Worm (Caenorhabditis elegans) whole organism, late embryonic: Measurements from ENCODE around the gene ZK643.2.

Source experiments
- ama-1 ChIP-seq: fragments of 150-350 bp; optimal IDR thresholded peaks from 2 replicates; lab custom pipeline; 2014
- ceh-6 ChIP-seq: fragments of 200-800 bp; sonication (Bioruptor generic); optimal IDR thresholded peaks from 2 replicates; lab custom pipeline; 2018; ENCODE audit warnings: mild to moderate bottlenecking, missing genetic modification characterization, missing compliant biosample characterization
- ceh-9 ChIP-seq: sonication (generic microtip); optimal IDR thresholded peaks from 2 replicates; lab custom pipeline; 2016; ENCODE audit warnings: mild to moderate bottlenecking, missing genetic modification characterization, inconsistent platforms, missing compliant biosample characterization
- che-1 ChIP-seq: sonication (generic microtip); optimal IDR thresholded peaks from 2 replicates; lab custom pipeline; 2016; ENCODE audit warnings: mild to moderate bottlenecking, missing genetic modification characterization, missing compliant biosample characterization
- dmd-4 ChIP-seq: sonication (generic microtip); optimal IDR thresholded peaks from 2 replicates; lab custom pipeline; 2016; ENCODE audit warnings: borderline replicate concordance, missing genetic modification characterization, missing compliant biosample characterization
- ets-4 ChIP-seq: sonication (generic microtip); optimal IDR thresholded peaks from 2 replicates; lab custom pipeline; 2016; ENCODE audit warnings: missing genetic modification characterization, missing compliant biosample characterization
- nfya-1 ChIP-seq: sonication (generic microtip); optimal IDR thresholded peaks from 2 replicates; lab custom pipeline; 2017; ENCODE audit warnings: missing genetic modification characterization, mild to moderate bottlenecking, missing compliant biosample characterization, antibody characterized with exemption, moderate library complexity
- nhr-11 ChIP-seq: fragments of 150-350 bp; optimal IDR thresholded peaks from 2 replicates; lab custom pipeline; 2014; ENCODE audit warnings: missing biosample characterization, missing genetic modification characterization
- pha-2 ChIP-seq: sonication (generic microtip); optimal IDR thresholded peaks from 2 replicates; lab custom pipeline; 2017; ENCODE audit warnings: mild to moderate bottlenecking, missing genetic modification characterization, missing compliant biosample characterization
- pha-4 ChIP-seq: fragments of 150-350 bp; optimal IDR thresholded peaks from 2 replicates; lab custom pipeline; 2018; ENCODE audit warnings: missing biosample characterization, missing genetic modification reagents, missing genetic modification characterization
- sdc-2 ChIP-seq: sonication (generic microtip); optimal IDR thresholded peaks from 2 replicates; lab custom pipeline; 2016; ENCODE audit warnings: missing genotype, missing genetic modification characterization, missing compliant biosample characterization
- sox-4 ChIP-seq: sonication (generic microtip); optimal IDR thresholded peaks from 2 replicates; lab custom pipeline; 2017; ENCODE audit warnings: mild to moderate bottlenecking, missing genetic modification characterization, inconsistent platforms, missing compliant biosample characterization
- tbx-7 ChIP-seq: sonication (generic microtip); optimal IDR thresholded peaks from 2 replicates; lab custom pipeline; 2016; ENCODE audit warnings: missing genotype, missing genetic modification characterization, missing compliant biosample characterization

DNA sequence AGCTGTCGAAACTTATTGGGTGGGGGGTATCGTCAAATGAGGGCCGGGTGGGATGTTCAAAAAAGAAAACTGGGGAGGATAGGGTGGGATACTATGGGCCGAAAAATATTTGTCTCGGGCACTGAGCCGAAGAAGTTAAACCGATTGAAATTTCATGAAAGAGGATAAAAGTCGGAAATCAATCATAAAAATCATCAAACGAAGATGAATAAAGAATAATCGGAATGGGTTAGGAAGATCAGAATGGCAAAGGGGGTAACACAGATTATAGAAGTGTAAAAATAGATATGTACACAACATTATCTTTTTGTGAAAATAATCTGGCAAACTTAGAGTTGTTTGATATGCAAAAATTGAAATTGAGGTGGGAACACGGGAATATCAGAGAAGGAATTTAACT lies 804 bp upstream of the ZK643.2 start:
- no peak for TF ChIP-seq che-1 (tag; lab: Kevin White, UChicago)
- TF ChIP-seq ceh-9: no peak
- TF ChIP-seq sdc-2: no peak
- TF ChIP-seq ets-4 (tag; lab: Kevin White, UChicago): no peak
- no peak for TF ChIP-seq tbx-7 (tag; lab: Kevin White, UChicago)
- TF ChIP-seq dmd-4 (tag; lab: Kevin White, UChicago): no peak
- no peak for TF ChIP-seq ama-1 (lab: Kevin White, UChicago)
- no peak for TF ChIP-seq pha-2 (tag; lab: Kevin White, UChicago)
- TF ChIP-seq nhr-11: no peak
- no peak for TF ChIP-seq sox-4 (tag; lab: Kevin White, UChicago)
- TF ChIP-seq ceh-6 (GFP tag; lab: Kevin White, UChicago): no peak
- TF ChIP-seq nfya-1 (tag; lab: Kevin White, UChicago): no peak
- no peak for TF ChIP-seq pha-4
